Worm (Caenorhabditis elegans): Measurements from ENCODE around the gene srz-104.

Gene srz-104

ce11 chrIV:16332585-16332984 is 9.1 kb downstream of the srz-104 start, which contains the start of gene srz-71:
Gene srz-71, plus strand, starts transcription at chrIV:16332885.
- TF ChIP-seq tbx-8 (GFP tag; optimal IDR thresholded peaks at IDR 0.05) (no peak), elt-1 (tag; optimal IDR thresholded peaks at IDR 0.05; ENCODE audit: borderline replicate concordance, insufficient read depth) (no peak), ham-2 (GFP tag; optimal IDR thresholded peaks at IDR 0.05) (no peak), ces-1 (GFP tag; optimal IDR thresholded peaks at IDR 0.05) (no peak), nhr-12 (tag; optimal IDR thresholded peaks at IDR 0.05) (no peak), sptf-1 (tag; optimal IDR thresholded peaks at IDR 0.05) (no peak), unc-62 (GFP tag; optimal IDR thresholded peaks at IDR 0.05) (no peak), zip-8 (tag; optimal IDR thresholded peaks at IDR 0.05) (no peak), nhr-237 (tag; optimal IDR thresholded peaks at IDR 0.05) (no peak), nhr-28 (tag; optimal IDR thresholded peaks at IDR 0.05) (no peak)

- no peak for TF ChIP-seq nhr-2 (tag; optimal IDR thresholded peaks at IDR 0.05)
- no peak for TF ChIP-seq nhr-12 (tag; optimal IDR thresholded peaks at IDR 0.05)
- TF ChIP-seq pha-4 (tag; optimal IDR thresholded peaks at IDR 0.05), result no peak
- TF ChIP-seq ceh-39 (tag; optimal IDR thresholded peaks at IDR 0.05), result no peak
- TF ChIP-seq tbx-8 (GFP tag; optimal IDR thresholded peaks at IDR 0.05), result no peak
- no peak for TF ChIP-seq ham-2 (GFP tag; optimal IDR thresholded peaks at IDR 0.05)
- no peak for TF ChIP-seq sem-2 (GFP tag; optimal IDR thresholded peaks at IDR 0.05)
- no peak for TF ChIP-seq drap-1 (GFP tag; optimal IDR thresholded peaks at IDR 0.05)
- no peak for TF ChIP-seq lin-32 (GFP tag; optimal IDR thresholded peaks at IDR 0.05)
- no peak for TF ChIP-seq ceh-83 (GFP tag; optimal IDR thresholded peaks at IDR 0.05)
- no peak for TF ChIP-seq unc-120 (tag; optimal IDR thresholded peaks at IDR 0.05; ENCODE audit: poor library complexity, severe bottlenecking)
- TF ChIP-seq nhr-76 (tag; optimal IDR thresholded peaks at IDR 0.05), result no peak
- no peak for TF ChIP-seq hlh-1 (tag; optimal IDR thresholded peaks at IDR 0.05)
- no peak for TF ChIP-seq nhr-28 (tag; optimal IDR thresholded peaks at IDR 0.05)
- TF ChIP-seq cnd-1 (tag; optimal IDR thresholded peaks at IDR 0.05), result no peak
- TF ChIP-seq nhr-237 (tag; optimal IDR thresholded peaks at IDR 0.05), result no peak
- TF ChIP-seq blmp-1 (tag; optimal IDR thresholded peaks at IDR 0.05), result no peak
Measured at ce11 chrIV:16333121-16333520, 9.6 kb downstream of the srz-104 start.

- TF ChIP-seq unc-39 (tag; optimal IDR thresholded peaks at IDR 0.05) (no peak), ces-1 (GFP tag; optimal IDR thresholded peaks at IDR 0.05) (no peak), lin-13 (tag; optimal IDR thresholded peaks at IDR 0.05) (no peak), ceh-83 (GFP tag; optimal IDR thresholded peaks at IDR 0.05) (no peak), bed-3 (GFP tag; optimal IDR thresholded peaks at IDR 0.05) (no peak), nhr-12 (tag; optimal IDR thresholded peaks at IDR 0.05) (no peak), mab-5 (tag; optimal IDR thresholded peaks at IDR 0.05) (no peak), cnd-1 (tag; optimal IDR thresholded peaks at IDR 0.05) (no peak), blmp-1 (tag; optimal IDR thresholded peaks at IDR 0.05) (no peak), nhr-28 (tag; optimal IDR thresholded peaks at IDR 0.05) (no peak), zip-8 (tag; optimal IDR thresholded peaks at IDR 0.05) (no peak), ceh-39 (tag; optimal IDR thresholded peaks at IDR 0.05) (no peak), hlh-1 (tag; optimal IDR thresholded peaks at IDR 0.05) (no peak), unc-120 (tag; optimal IDR thresholded peaks at IDR 0.05; ENCODE audit: poor library complexity, severe bottlenecking) (no peak), sem-2 (GFP tag; optimal IDR thresholded peaks at IDR 0.05) (no peak), M03D4.4 (tag; optimal IDR thresholded peaks at IDR 0.05) (no peak), snpc-4 (tag; optimal IDR thresholded peaks at IDR 0.05) (no peak), ceh-43 (GFP tag; optimal IDR thresholded peaks at IDR 0.05) (no peak), mep-1 (tag; optimal IDR thresholded peaks at IDR 0.05) (no peak)
Measured at ce11 chrIV:16335037-16335436, 11.6 kb downstream of the srz-104 start, which contains the start of gene srz-38. Gene srz-38, plus strand, starts transcription at chrIV:16335337.

- no peak for TF ChIP-seq mep-1 (tag; optimal IDR thresholded peaks at IDR 0.05)
- no peak for TF ChIP-seq sptf-1 (tag; optimal IDR thresholded peaks at IDR 0.05)
- no peak for TF ChIP-seq elt-3 (tag; optimal IDR thresholded peaks at IDR 0.05)
- no peak for TF ChIP-seq bed-3 (GFP tag; optimal IDR thresholded peaks at IDR 0.05)
- TF ChIP-seq drap-1 (GFP tag; optimal IDR thresholded peaks at IDR 0.05), result no peak
- no peak for TF ChIP-seq ceh-39 (tag; optimal IDR thresholded peaks at IDR 0.05)
Measured at ce11 chrIV:16336721-16337120, 13.2 kb downstream of the srz-104 start, which contains the start of gene C35D6.13. Gene C35D6.13, plus strand, starts transcription at chrIV:16337021.

ce11 chrIV:16346514-16346913 is 23.0 kb downstream of the srz-104 start, which contains the start of gene C35D6.3:
Gene C35D6.3, plus strand, starts transcription at chrIV:16346814.
- TF ChIP-seq ceh-83 (GFP tag; optimal IDR thresholded peaks at IDR 0.05) (no peak), pha-4 (tag; optimal IDR thresholded peaks at IDR 0.05) (no peak), lsy-2 (tag; optimal IDR thresholded peaks at IDR 0.05) (no peak), lin-13 (tag; optimal IDR thresholded peaks at IDR 0.05) (no peak), unc-39 (tag; optimal IDR thresholded peaks at IDR 0.05) (no peak), bed-3 (GFP tag; optimal IDR thresholded peaks at IDR 0.05) (no peak), zip-8 (tag; optimal IDR thresholded peaks at IDR 0.05) (no peak), ces-1 (GFP tag; optimal IDR thresholded peaks at IDR 0.05) (no peak), nhr-2 (tag; optimal IDR thresholded peaks at IDR 0.05) (no peak), elt-3 (tag; optimal IDR thresholded peaks at IDR 0.05) (no peak), hlh-1 (tag; optimal IDR thresholded peaks at IDR 0.05) (no peak), ceh-39 (tag; optimal IDR thresholded peaks at IDR 0.05) (no peak), unc-120 (tag; optimal IDR thresholded peaks at IDR 0.05; ENCODE audit: poor library complexity, severe bottlenecking) (no peak), mls-2 (tag; optimal IDR thresholded peaks at IDR 0.05) (no peak), ztf-11 (tag; optimal IDR thresholded peaks at IDR 0.05) (no peak), unc-62 (GFP tag; optimal IDR thresholded peaks at IDR 0.05) (no peak), nhr-28 (tag; optimal IDR thresholded peaks at IDR 0.05) (no peak), nhr-237 (tag; optimal IDR thresholded peaks at IDR 0.05) (no peak)

All from whole organism, mixed stage, embryonic.